Worm (Caenorhabditis elegans) whole organism, L3 larva: ENCODE measurements around the gene nas-11.
A peak's percentile ranks its signal among the peaks of the same experiment; 100 is the strongest.

Source experiments
- ceh-28 ChIP-seq: fragments of 150-350 bp; optimal IDR thresholded peaks from 2 replicates; lab custom pipeline; 2014; ENCODE audit warnings: missing biosample characterization, missing genetic modification reagents, missing genetic modification characterization
- elt-1 ChIP-seq: fragments of 150-350 bp; optimal IDR thresholded peaks from 2 replicates; lab custom pipeline; 2014; ENCODE audit warnings: missing biosample characterization, missing genetic modification characterization
- fkh-2 ChIP-seq: fragments of 150-350 bp; optimal IDR thresholded peaks from 2 replicates; lab custom pipeline; 2014; ENCODE audit warnings: missing biosample characterization, missing genetic modification reagents, missing genetic modification characterization
- fos-1 ChIP-seq: fragments of 150-350 bp; optimal IDR thresholded peaks from 2 replicates; lab custom pipeline; 2014; ENCODE audit warnings: missing biosample characterization, missing genetic modification characterization
- hmg-11 ChIP-seq: sonication (generic microtip); optimal IDR thresholded peaks from 2 replicates; lab custom pipeline; 2016; ENCODE audit warnings: missing genetic modification characterization, missing compliant biosample characterization
- jun-1 ChIP-seq: fragments of 150-350 bp; optimal IDR thresholded peaks from 2 replicates; lab custom pipeline; 2014; ENCODE audit warnings: missing biosample characterization, missing genetic modification reagents, missing genetic modification characterization
- nhr-12 ChIP-seq: fragments of 150-350 bp; optimal IDR thresholded peaks from 2 replicates; lab custom pipeline; 2014; ENCODE audit warnings: missing biosample characterization, missing genetic modification characterization
- nhr-23 ChIP-seq: fragments of 150-350 bp; optimal IDR thresholded peaks from 2 replicates; lab custom pipeline; 2014; ENCODE audit warnings: missing biosample characterization, missing genetic modification reagents, missing genetic modification characterization
- pha-4 ChIP-seq: fragments of 150-350 bp; optimal IDR thresholded peaks from 2 replicates; lab custom pipeline; 2014; ENCODE audit warnings: missing biosample characterization, missing genetic modification reagents, missing genetic modification characterization

DNA sequence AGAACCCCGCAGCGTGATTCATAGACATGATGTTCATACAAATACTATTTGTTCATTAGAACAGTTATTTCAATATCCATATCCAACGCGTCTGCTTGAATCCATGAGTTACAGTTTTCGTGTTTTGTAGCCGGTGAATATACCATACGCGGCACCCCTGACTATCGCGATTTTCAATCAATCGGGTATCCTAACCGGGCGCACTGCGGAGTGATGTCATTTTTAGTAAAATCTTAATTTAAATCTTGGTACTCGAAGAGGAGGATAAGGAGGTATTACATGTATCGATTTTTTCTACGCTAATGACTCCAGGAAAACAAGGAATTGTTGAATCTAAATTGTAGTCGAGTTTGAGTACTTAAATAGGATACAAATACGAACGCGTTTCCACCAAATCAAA lies 44.0 kb upstream of the nas-11 start:
- TF ChIP-seq ceh-28 (tag; lab: Kevin White, UChicago) = no peak
- TF ChIP-seq nhr-12 (tag; lab: Kevin White, UChicago) = no peak
- TF ChIP-seq hmg-11 (tag; lab: Kevin White, UChicago) = no peak
- no peak for TF ChIP-seq fkh-2
- TF ChIP-seq pha-4 (tag; lab: Kevin White, UChicago) = no peak
- TF ChIP-seq jun-1 (tag; lab: Kevin White, UChicago) = no peak
- peak; percentile 22 for TF ChIP-seq elt-1 (tag; lab: Kevin White, UChicago)
- TF ChIP-seq fos-1 = no peak
- no peak for TF ChIP-seq nhr-23
